Worm (Caenorhabditis elegans): ENCODE measurements around the gene chup-1.

- no peak for TF ChIP-seq nhr-76 (tag; optimal IDR thresholded peaks at IDR 0.05)
- no peak for TF ChIP-seq elt-1 (tag; optimal IDR thresholded peaks at IDR 0.05; ENCODE audit: borderline replicate concordance, insufficient read depth)
- no peak for TF ChIP-seq mab-5 (tag; optimal IDR thresholded peaks at IDR 0.05)
- no peak for TF ChIP-seq lin-13 (tag; optimal IDR thresholded peaks at IDR 0.05)
- no peak for TF ChIP-seq blmp-1 (tag; optimal IDR thresholded peaks at IDR 0.05)
- TF ChIP-seq nhr-28 (tag; optimal IDR thresholded peaks at IDR 0.05) = no peak
- TF ChIP-seq nhr-12 (tag; optimal IDR thresholded peaks at IDR 0.05) = no peak
- no peak for TF ChIP-seq sptf-1 (tag; optimal IDR thresholded peaks at IDR 0.05)
These were observed 9.0 kb downstream of the chup-1 start for ce11 chrX:8800983-8801382.

Measured in whole organism, mixed stage, embryonic.